Worm (Caenorhabditis elegans) whole organism, young adult: ENCODE measurements around the gene srb-13.

ENCODE experiments used
- F10E7.11 ChIP-seq: sonication (generic microtip); optimal IDR thresholded peaks from 2 replicates; lab custom pipeline; 2017; ENCODE audit warnings: mild to moderate bottlenecking, missing genetic modification characterization, moderate library complexity, missing compliant biosample characterization
- T07F8.4 ChIP-seq: sonication (generic microtip); optimal IDR thresholded peaks from 2 replicates; lab custom pipeline; 2016; ENCODE audit warnings: mild to moderate bottlenecking, missing genetic modification characterization, moderate library complexity, missing compliant biosample characterization
- akir-1 ChIP-seq: fragments of 200-800 bp; sonication (Bioruptor generic); optimal IDR thresholded peaks from 2 replicates; lab custom pipeline; 2018; ENCODE audit warnings: mild to moderate bottlenecking, missing genetic modification characterization, moderate library complexity, missing compliant biosample characterization
- ekl-4 ChIP-seq: fragments of 200-800 bp; sonication (Bioruptor generic); IDR thresholded peaks from 2 replicates; pipeline ENCODE4 v1.3.6; 2022; ENCODE audit warnings: missing genetic modification reagents, missing genetic modification characterization, missing compliant biosample characterization
- gei-17 ChIP-seq: fragments of 200-800 bp; sonication (Bioruptor generic); optimal IDR thresholded peaks from 2 replicates; lab custom pipeline; 2018; ENCODE audit warnings: mild to moderate bottlenecking, missing genetic modification characterization, missing compliant biosample characterization
- madf-10 ChIP-seq: sonication (generic microtip); optimal IDR thresholded peaks from 2 replicates; lab custom pipeline; 2016; ENCODE audit warnings: mild to moderate bottlenecking, missing genetic modification characterization, missing compliant biosample characterization
- snpc-4 ChIP-seq, 5 experiments: fragments of 150-350 bp in 1 of 5; sonication (generic microtip) in 4 of 5; optimal IDR thresholded peaks; 2 replicates each; lab custom pipeline; 2014 to 2018; ENCODE audit warnings: missing genetic modification characterization in 5 of 5, missing biosample characterization in 3 of 5, antibody characterized with exemption in 2 of 5, mild to moderate bottlenecking in 2 of 5, missing compliant biosample characterization in 2 of 5, missing genotype in 2 of 5, moderate library complexity in 2 of 5, missing genetic modification reagents in 1 of 5

ce11 chrII:5154540-5154939 lies 2.9 kb downstream of the srb-13 start, which contains the start of gene srb-12:
- no peak for TF ChIP-seq T07F8.4 (tag; lab: Kevin White, UChicago)
- TF ChIP-seq akir-1 (GFP tag; lab: Kevin White, UChicago) = no peak
- no peak for TF ChIP-seq snpc-4 (GFP tag; optimal IDR thresholded peaks at IDR 0.05; lab: Kevin White, UChicago)
- TF ChIP-seq snpc-4 (tag; optimal IDR thresholded peaks at IDR 0.05; lab: Kevin White, UChicago) = no peak
- no peak for TF ChIP-seq ekl-4 (GFP tag; lab: Robert Waterston, UW)
- no peak for TF ChIP-seq gei-17 (GFP tag; lab: Kevin White, UChicago)
- TF ChIP-seq madf-10 (tag; lab: Kevin White, UChicago) = no peak
- no peak for TF ChIP-seq F10E7.11 (tag; lab: Kevin White, UChicago)
